Fruit fly (Drosophila melanogaster) whole organism, prepupa: ENCODE results near the gene Nlp.

Experiments
- Blimp-1 ChIP-seq: fragments of 200-800 bp; sonication (Bioruptor generic); optimal IDR thresholded peaks from 3 replicates; lab custom pipeline; 2017; ENCODE audit warnings: missing biosample characterization, missing genetic modification characterization, mild to moderate bottlenecking, moderate library complexity, missing genetic modification reagents
- CG10631 ChIP-seq: fragments of 200-800 bp; sonication (Bioruptor generic); optimal IDR thresholded peaks from 2 replicates; lab custom pipeline; 2016; ENCODE audit warnings: missing biosample characterization, missing genetic modification characterization
- CG11294 ChIP-seq: fragments of 200-800 bp; sonication (Bioruptor generic); IDR thresholded peaks from 2 replicates; pipeline ENCODE4 v1.3.6; 2022; ENCODE audit warnings: missing biosample characterization, missing genetic modification characterization
- CG1621 ChIP-seq: fragments of 200-800 bp; sonication (Bioruptor generic); optimal IDR thresholded peaks from 3 replicates; lab custom pipeline; 2018; ENCODE audit warnings: missing biosample characterization, mild to moderate bottlenecking, missing genetic modification characterization
- CG3032 ChIP-seq: fragments of 200-800 bp; optimal IDR thresholded peaks from 2 replicates; lab custom pipeline; 2019; ENCODE audit warnings: missing biosample characterization, mild to moderate bottlenecking, missing genetic modification characterization, moderate library complexity
- CG31627 ChIP-seq: fragments of 200-800 bp; sonication (Bioruptor generic); optimal IDR thresholded peaks from 3 replicates; lab custom pipeline; 2016; ENCODE audit warnings: missing biosample characterization, missing genetic modification characterization
- CG32006 ChIP-seq: fragments of 200-800 bp; sonication (Bioruptor generic); optimal IDR thresholded peaks from 3 replicates; lab custom pipeline; 2017; ENCODE audit warnings: missing biosample characterization, mild to moderate bottlenecking, missing genetic modification characterization
- CG4318 ChIP-seq: fragments of 200-800 bp; sonication (Bioruptor generic); optimal IDR thresholded peaks from 3 replicates; lab custom pipeline; 2017; ENCODE audit warnings: missing biosample characterization, mild to moderate bottlenecking, missing genetic modification characterization
- CG6163 ChIP-seq: fragments of 200-800 bp; sonication (Bioruptor generic); IDR thresholded peaks from 3 replicates; pipeline ENCODE4 v1.3.6; 2022; ENCODE audit warnings: missing biosample characterization, missing genetic modification characterization
- CG6276 ChIP-seq: fragments of 200-800 bp; sonication (Bioruptor generic); optimal IDR thresholded peaks from 2 replicates; lab custom pipeline; 2017; ENCODE audit warnings: missing biosample characterization, mild to moderate bottlenecking, missing genetic modification characterization
- CG6792 ChIP-seq: fragments of 200-800 bp; sonication (Bioruptor generic); optimal IDR thresholded peaks from 3 replicates; lab custom pipeline; 2016; ENCODE audit warnings: missing biosample characterization, missing genetic modification characterization
- CG6808 ChIP-seq: fragments of 200-800 bp; sonication (Bioruptor generic); optimal IDR thresholded peaks from 3 replicates; lab custom pipeline; 2017; ENCODE audit warnings: missing biosample characterization, missing genetic modification characterization, mild to moderate bottlenecking, moderate library complexity, missing genetic modification reagents
- CG6854 ChIP-seq: fragments of 200-800 bp; sonication (Bioruptor generic); optimal IDR thresholded peaks from 2 replicates; lab custom pipeline; 2017; ENCODE audit warnings: missing biosample characterization, mild to moderate bottlenecking, missing genetic modification characterization
- CG7368 ChIP-seq: fragments of 200-800 bp; sonication (Bioruptor generic); optimal IDR thresholded peaks from 3 replicates; lab custom pipeline; 2016; ENCODE audit warnings: missing biosample characterization, missing genetic modification characterization
- CG8119 ChIP-seq: fragments of 200-800 bp; sonication (Bioruptor generic); IDR thresholded peaks from 3 replicates; pipeline ENCODE4 v1.3.6; 2022; ENCODE audit warnings: missing biosample characterization, missing genetic modification characterization
- CG8319 ChIP-seq: fragments of 200-800 bp; sonication (Bioruptor generic); optimal IDR thresholded peaks from 3 replicates; lab custom pipeline; 2016; ENCODE audit warnings: missing biosample characterization, missing genetic modification characterization
- CG8632 ChIP-seq: fragments of 200-800 bp; sonication (Bioruptor generic); optimal IDR thresholded peaks from 3 replicates; lab custom pipeline; 2016; ENCODE audit warnings: missing biosample characterization, missing genetic modification characterization
- Eip78C ChIP-seq: fragments of 200-800 bp; sonication (Bioruptor generic); peaks from one replicate; lab custom pipeline; 2016; ENCODE audit warnings: missing biosample characterization, missing genetic modification characterization
- Eip93F ChIP-seq: fragments of 200-800 bp; sonication (Bioruptor generic); optimal IDR thresholded peaks from 2 replicates; lab custom pipeline; 2016; ENCODE audit warnings: missing biosample characterization, mild to moderate bottlenecking, missing genetic modification characterization
- Ets21C ChIP-seq: fragments of 200-800 bp; sonication (Bioruptor generic); optimal IDR thresholded peaks from 3 replicates; lab custom pipeline; 2016; ENCODE audit warnings: missing biosample characterization, missing genetic modification characterization
- Ets96B ChIP-seq: fragments of 200-800 bp; optimal IDR thresholded peaks from 2 replicates; lab custom pipeline; 2019; ENCODE audit warnings: missing biosample characterization, mild to moderate bottlenecking, missing genetic modification characterization, moderate library complexity
- Gug ChIP-seq: fragments of 200-800 bp; sonication (Bioruptor generic); IDR thresholded peaks from 2 replicates; pipeline ENCODE4 v1.3.6; 2022; ENCODE audit warnings: missing biosample characterization, missing genetic modification characterization
- Hr38 ChIP-seq: sonication (Bioruptor generic); optimal IDR thresholded peaks from 2 replicates; lab custom pipeline; 2016; ENCODE audit warnings: missing biosample characterization, missing genetic modification characterization
- Hr39 ChIP-seq: fragments of 200-800 bp; sonication (Bioruptor generic); optimal IDR thresholded peaks from 2 replicates; lab custom pipeline; 2016; ENCODE audit warnings: missing biosample characterization, missing genetic modification characterization
- Hr4 ChIP-seq: fragments of 200-800 bp; sonication (Bioruptor generic); optimal IDR thresholded peaks from 3 replicates; lab custom pipeline; 2016; ENCODE audit warnings: missing biosample characterization, missing genetic modification characterization
- Lpt ChIP-seq: fragments of 200-800 bp; sonication (Bioruptor generic); optimal IDR thresholded peaks from 3 replicates; lab custom pipeline; 2016; ENCODE audit warnings: missing biosample characterization, missing genetic modification characterization
- Met ChIP-seq: fragments of 200-800 bp; sonication (Bioruptor generic); optimal IDR thresholded peaks from 3 replicates; lab custom pipeline; 2016; ENCODE audit warnings: missing biosample characterization, missing genetic modification characterization
- Smox ChIP-seq: fragments of 200-800 bp; sonication (Bioruptor generic); optimal IDR thresholded peaks from 3 replicates; lab custom pipeline; 2016; ENCODE audit warnings: missing biosample characterization, missing genetic modification characterization
- Sox102F ChIP-seq: fragments of 200-800 bp; sonication (Bioruptor generic); optimal IDR thresholded peaks from 2 replicates; lab custom pipeline; 2016; ENCODE audit warnings: missing biosample characterization, mild to moderate bottlenecking, missing genetic modification characterization
- Sox14 ChIP-seq: fragments of 200-800 bp; sonication (Bioruptor generic); optimal IDR thresholded peaks from 3 replicates; lab custom pipeline; 2016; ENCODE audit warnings: missing biosample characterization, missing genetic modification characterization
- achi ChIP-seq: fragments of 200-800 bp; sonication (Bioruptor generic); optimal IDR thresholded peaks from 3 replicates; lab custom pipeline; 2016; ENCODE audit warnings: missing biosample characterization, missing genetic modification characterization
- acj6 ChIP-seq: fragments of 200-800 bp; sonication (Bioruptor generic); optimal IDR thresholded peaks from 3 replicates; lab custom pipeline; 2016; ENCODE audit warnings: missing biosample characterization, missing genetic modification characterization
- cyc ChIP-seq: fragments of 200-800 bp; sonication (Bioruptor generic); optimal IDR thresholded peaks from 3 replicates; lab custom pipeline; 2016; ENCODE audit warnings: missing biosample characterization, missing genetic modification characterization
- dac ChIP-seq: fragments of 200-800 bp; sonication (Bioruptor generic); optimal IDR thresholded peaks from 2 replicates; lab custom pipeline; 2017; ENCODE audit warnings: missing biosample characterization, mild to moderate bottlenecking, missing genetic modification characterization
- eg ChIP-seq: fragments of 200-800 bp; sonication (Bioruptor generic); IDR thresholded peaks from 3 replicates; pipeline ENCODE4 v1.3.6; 2022; ENCODE audit warnings: missing biosample characterization, missing genetic modification characterization
- esn ChIP-seq: fragments of 200-800 bp; sonication (Bioruptor generic); optimal IDR thresholded peaks from 2 replicates; lab custom pipeline; 2016; ENCODE audit warnings: missing biosample characterization, mild to moderate bottlenecking, missing genetic modification characterization, moderate library complexity
- fd59A ChIP-seq: fragments of 200-800 bp; sonication (Bioruptor generic); optimal IDR thresholded peaks from 2 replicates; lab custom pipeline; 2017; ENCODE audit warnings: missing biosample characterization, mild to moderate bottlenecking, missing genetic modification characterization, missing genetic modification reagents
- fd85E ChIP-seq: fragments of 200-800 bp; sonication (Bioruptor generic); optimal IDR thresholded peaks from 3 replicates; lab custom pipeline; 2016; ENCODE audit warnings: missing biosample characterization, missing genetic modification characterization
- lz ChIP-seq: fragments of 200-800 bp; sonication (Bioruptor generic); optimal IDR thresholded peaks from 3 replicates; lab custom pipeline; 2016; ENCODE audit warnings: missing biosample characterization, missing genetic modification characterization
- pdm3 ChIP-seq: fragments of 200-800 bp; sonication (Bioruptor generic); optimal IDR thresholded peaks from 3 replicates; lab custom pipeline; 2016; ENCODE audit warnings: missing biosample characterization, missing genetic modification characterization
- salr ChIP-seq, 2 experiments: fragments of 200-800 bp; sonication (Bioruptor generic); optimal IDR thresholded peaks; 3 replicates each; lab custom pipeline; 2016 to 2018; ENCODE audit warnings: missing biosample characterization in 2 of 2, missing genetic modification characterization in 2 of 2, mild to moderate bottlenecking in 1 of 2
- spab ChIP-seq: fragments of 200-800 bp; sonication (Bioruptor generic); optimal IDR thresholded peaks from 2 replicates; lab custom pipeline; 2017; ENCODE audit warnings: missing biosample characterization, mild to moderate bottlenecking, missing genetic modification characterization, missing genetic modification reagents
- ss ChIP-seq, 2 experiments: fragments of 200-800 bp; sonication (Bioruptor generic); optimal IDR thresholded peaks; 2 replicates in 1 of 2; 3 replicates in 1 of 2; lab custom pipeline; 2017 to 2018; ENCODE audit warnings: mild to moderate bottlenecking in 2 of 2, missing biosample characterization in 2 of 2, missing genetic modification characterization in 2 of 2, moderate library complexity in 1 of 2
- svp ChIP-seq: fragments of 200-800 bp; sonication (Bioruptor generic); peaks from one replicate; lab custom pipeline; 2016; ENCODE audit warnings: missing biosample characterization, missing genetic modification characterization
- topi ChIP-seq: fragments of 200-800 bp; sonication (Bioruptor generic); optimal IDR thresholded peaks from 3 replicates; lab custom pipeline; 2016; ENCODE audit warnings: missing biosample characterization, missing genetic modification characterization
- vri ChIP-seq: fragments of 200-800 bp; sonication (Bioruptor generic); optimal IDR thresholded peaks from 3 replicates; lab custom pipeline; 2016; ENCODE audit warnings: missing biosample characterization, mild to moderate bottlenecking, missing genetic modification characterization

Nlp gene

dm6 chr3R:30055915-30056544 lies 51.4 kb downstream of the Nlp start, which contains the start of the genes Rpp14b and spn-A (continued):
- peak; percentile 57 for TF ChIP-seq Hr4 (GFP tag; lab: Kevin White, UChicago)
- peak; percentile 49 for TF ChIP-seq pdm3
- no peak for TF ChIP-seq CG7368 (GFP tag; lab: Kevin White, UChicago)
- TF ChIP-seq Gug (GFP tag; lab: Robert Waterston, UW) = no peak
- TF ChIP-seq cyc = peak; percentile 37
- no peak for TF ChIP-seq achi (GFP tag; lab: Kevin White, UChicago)
- peak; percentile 58; the same call in 2 of the 3 replicates for TF ChIP-seq eg (GFP tag; lab: Robert Waterston, UW)
- TF ChIP-seq spab (GFP tag; lab: Kevin White, UChicago) = no peak
- TF ChIP-seq fd59A = peak; percentile 18
- TF ChIP-seq CG6854 = no peak
- TF ChIP-seq CG32006 (GFP tag; lab: Kevin White, UChicago) = peak; percentile 44
- TF ChIP-seq CG8632 (GFP tag; lab: Kevin White, UChicago) = no peak
- TF ChIP-seq acj6 (GFP tag; lab: Kevin White, UChicago) = peak; percentile 50
- peak; percentile 80 for TF ChIP-seq Eip78C (GFP tag; lab: Kevin White, UChicago)
- no peak for TF ChIP-seq CG8319 (GFP tag; lab: Kevin White, UChicago)
- TF ChIP-seq Hr38 (GFP tag; lab: Kevin White, UChicago) = no peak
- no peak for TF ChIP-seq Ets96B (tag; lab: Kevin White, UChicago)
- TF ChIP-seq CG3032 (tag; lab: Kevin White, UChicago) = no peak
- TF ChIP-seq Ets21C (GFP tag; lab: Kevin White, UChicago) = no peak
- TF ChIP-seq CG10631 = no peak
- TF ChIP-seq svp = peak; percentile 77
- TF ChIP-seq, all 60 proteins: peak for 29

DNA sequence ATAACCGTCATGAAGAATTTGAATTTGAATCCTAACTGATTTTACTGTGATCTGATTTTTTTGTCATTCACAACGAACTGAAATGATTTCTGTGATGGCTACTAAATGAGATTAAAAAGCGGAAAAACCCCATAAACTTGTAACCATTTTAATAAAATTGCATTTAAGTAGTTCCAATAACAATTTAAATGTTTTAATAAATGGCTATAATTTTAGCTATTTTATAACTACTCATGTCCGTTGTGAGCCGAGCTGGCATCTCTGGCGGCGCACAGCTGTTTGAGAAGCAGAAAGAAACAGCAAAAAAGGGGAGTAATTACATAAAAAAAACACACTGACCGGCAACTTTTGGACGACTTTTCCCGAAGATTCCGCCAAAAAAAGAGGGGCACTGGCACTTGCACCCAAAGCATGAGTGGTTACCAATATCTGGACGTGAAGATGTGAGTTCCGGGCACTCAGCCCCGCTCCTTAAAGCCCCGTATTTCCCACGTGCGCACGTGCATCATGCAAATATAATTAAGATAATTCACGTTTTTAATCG lies 52.1 kb downstream of the Nlp start, which contains the start of the genes CG7950 and Rpp14a:
Gene CG7950, plus strand, starts transcription at position 268 of the 544 bp plus-strand sequence.
Gene Rpp14a, plus strand, starts transcription at position 268 of the 544 bp plus-strand sequence.
- TF ChIP-seq Ets96B (tag; lab: Kevin White, UChicago) (peak; percentile 79), Hr4 (GFP tag; lab: Kevin White, UChicago) (peak; percentile 89), acj6 (GFP tag; lab: Kevin White, UChicago) (peak; percentile 87), Smox (GFP tag; lab: Kevin White, UChicago) (peak; percentile 86), Eip78C (GFP tag; lab: Kevin White, UChicago) (peak; percentile 93), vri (peak; percentile 96), CG3032 (tag; lab: Kevin White, UChicago) (peak; percentile 86), CG11294 (GFP tag; lab: Robert Waterston, UW) (peak; percentile 73), Hr39 (GFP tag; lab: Kevin White, UChicago) (peak; percentile 90), pdm3 (peak; percentile 92), CG6276 (GFP tag; lab: Kevin White, UChicago) (no peak), CG31627 (GFP tag; lab: Kevin White, UChicago) (peak; percentile 91), lz (peak; percentile 90), dac (GFP tag; lab: Kevin White, UChicago) (peak; percentile 69), Gug (GFP tag; lab: Robert Waterston, UW) (peak; percentile 76), CG6163 (GFP tag; lab: Robert Waterston, UW) (peak; percentile 91), Sox14 (GFP tag; lab: Kevin White, UChicago) (peak; percentile 91), svp (peak; percentile 87), spab (GFP tag; lab: Kevin White, UChicago) (no peak), topi (peak; percentile 80), Sox102F (GFP tag; lab: Kevin White, UChicago) (peak; percentile 84), fd85E (no peak), CG6808 (GFP tag; lab: Kevin White, UChicago) (peak; percentile 49), Lpt (peak; percentile 81), CG32006 (GFP tag; lab: Kevin White, UChicago) (peak; percentile 80), Blimp-1 (GFP tag; lab: Kevin White, UChicago) (peak; percentile 34), CG1621 (tag; lab: Kevin White, UChicago) (peak; percentile 78), CG7368 (GFP tag; lab: Kevin White, UChicago) (peak; percentile 67), cyc (peak; percentile 85), Eip93F (GFP tag; lab: Kevin White, UChicago) (peak; percentile 77), Hr38 (GFP tag; lab: Kevin White, UChicago) (peak; percentile 72), esn (GFP tag; lab: Kevin White, UChicago) (peak; percentile 90), eg (GFP tag; lab: Robert Waterston, UW) (peak; percentile 93), CG8119 (GFP tag; lab: Robert Waterston, UW) (peak; percentile 79), Met (peak; percentile 83), CG6792 (GFP tag; lab: Kevin White, UChicago) (peak; percentile 79), salr (GFP tag; optimal IDR thresholded peaks at IDR 0.05; lab: Kevin White, UChicago) (peak; percentile 66 to 71), ss (GFP tag; optimal IDR thresholded peaks at IDR 0.05; lab: Kevin White, UChicago) (peak in 1 of 2 experiments; percentile 30), CG4318 (no peak), CG10631 (peak; percentile 79)
